Fruit fly (Drosophila melanogaster): ENCODE measurements around the gene CG2061.
A peak's percentile ranks its signal among the peaks of the same experiment; 100 is the strongest.

CG2061 gene

DNA sequence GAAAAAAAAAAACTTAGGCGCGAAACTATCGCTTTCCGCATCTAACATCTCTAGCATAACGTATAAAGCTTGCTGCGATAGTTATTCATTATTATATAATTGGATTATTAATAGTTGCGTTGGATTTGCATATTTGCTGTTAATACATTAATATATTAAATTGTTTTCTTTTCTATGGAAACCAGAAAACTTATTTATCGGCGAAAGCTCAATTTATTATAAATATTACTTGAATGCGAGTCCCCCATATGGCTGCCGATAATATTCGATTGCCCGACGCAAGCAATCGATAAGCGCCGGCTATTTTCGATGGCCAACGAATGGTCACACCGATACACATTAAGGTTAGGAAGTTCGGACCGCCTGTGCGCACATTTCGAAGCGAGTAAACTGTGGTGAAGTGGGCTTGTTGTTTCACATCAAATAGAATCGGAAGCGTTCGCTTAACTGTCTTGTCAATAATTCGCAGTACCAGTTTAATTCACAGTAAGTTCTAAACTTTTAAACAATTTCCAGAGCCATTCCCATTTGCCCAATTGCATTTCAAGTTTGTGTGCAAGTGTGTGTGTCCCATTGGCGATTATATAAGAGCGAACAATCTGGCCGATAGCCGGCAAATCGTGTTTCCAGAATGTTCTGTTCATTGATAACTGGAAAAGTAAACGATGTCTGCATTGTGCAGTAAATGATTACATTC, 16.0 kb downstream of the CG2061 start, which contains the start of gene Hsp60A (continued):
- TF ChIP-seq lola (GFP tag; optimal IDR thresholded peaks at IDR 0.05) (peak in 1 of 3 experiments; percentile 43), org-1 (GFP tag; optimal IDR thresholded peaks at IDR 0.05) (no peak), ranshi (GFP tag; IDR thresholded peaks at IDR 0.05) (no peak; the same call in 1 of the 2 replicates), dan (GFP tag; IDR thresholded peaks at IDR 0.05) (no peak), her (GFP tag; optimal IDR thresholded peaks at IDR 0.05) (no peak), lmd (GFP tag; IDR thresholded peaks at IDR 0.05) (peak; percentile 38; the same call in 1 of the 2 replicates), CG9817 (tag; optimal IDR thresholded peaks at IDR 0.05) (peak; percentile 56), Dll (GFP tag; IDR thresholded peaks at IDR 0.05; ENCODE audit: partially characterized antibody) (peak; percentile 91), Nf-YC (tag; optimal IDR thresholded peaks at IDR 0.05) (peak; percentile 53), CG13123 (GFP tag; optimal IDR thresholded peaks at IDR 0.05) (peak; percentile 26), chm (GFP tag; IDR thresholded peaks at IDR 0.05) (no peak; the same call in 1 of the 2 replicates), ash1 (GFP tag; optimal IDR thresholded peaks at IDR 0.05) (no peak), Hmr (GFP tag; optimal IDR thresholded peaks at IDR 0.05) (peak; percentile 52), ssp (GFP tag; IDR thresholded peaks at IDR 0.05) (peak; percentile 30; the same call in 1 of the 2 replicates), CG8478 (optimal IDR thresholded peaks at IDR 0.05) (no peak), CG4707 (GFP tag; optimal IDR thresholded peaks at IDR 0.05) (no peak), CG8388 (GFP tag; optimal IDR thresholded peaks at IDR 0.05) (peak; percentile 15), Hr78 (GFP tag; optimal IDR thresholded peaks at IDR 0.05) (no peak), dimm (GFP tag; IDR thresholded peaks at IDR 0.05) (no peak), scrt (GFP tag; optimal IDR thresholded peaks at IDR 0.05) (no peak), sug (tag; optimal IDR thresholded peaks at IDR 0.05) (peak; percentile 47), CG8924 (tag; optimal IDR thresholded peaks at IDR 0.05) (peak; percentile 33), CG10565 (GFP tag; optimal IDR thresholded peaks at IDR 0.05) (no peak), Dp (GFP tag; optimal IDR thresholded peaks at IDR 0.05) (peak; percentile 85), tin (GFP tag; optimal IDR thresholded peaks at IDR 0.05) (peak; percentile 68), pan (optimal IDR thresholded peaks at IDR 0.05) (no peak), pan (GFP tag; optimal IDR thresholded peaks at IDR 0.05 in 1 of 2, IDR thresholded peaks at IDR 0.05 in 1 of 2) (peak in 1 of 2 experiments; percentile 39), CG15269 (tag; optimal IDR thresholded peaks at IDR 0.05) (peak; percentile 59), trh (GFP tag; optimal IDR thresholded peaks at IDR 0.05) (no peak), CG6791 (GFP tag; IDR thresholded peaks at IDR 0.05; ENCODE audit: partially characterized antibody) (peak; percentile 78), chn (GFP tag; optimal IDR thresholded peaks at IDR 0.05) (peak; percentile 37), CG31388 (GFP tag; optimal IDR thresholded peaks at IDR 0.05) (peak; percentile 8), CG30403 (GFP tag; optimal IDR thresholded peaks at IDR 0.05) (peak; percentile 60), CG2120 (GFP tag; optimal IDR thresholded peaks at IDR 0.05) (peak; percentile 63), CG13775 (GFP tag; optimal IDR thresholded peaks at IDR 0.05) (peak; percentile 48), fu2 (GFP tag; optimal IDR thresholded peaks at IDR 0.05) (no peak), dpn (GFP tag; optimal IDR thresholded peaks at IDR 0.05) (peak; percentile 42 to 48), H15 (GFP tag; IDR thresholded peaks at IDR 0.05) (no peak), tgo (GFP tag; IDR thresholded peaks at IDR 0.05) (peak; percentile 42; the same call in 1 of the 3 replicates), bigmax (GFP tag; optimal IDR thresholded peaks at IDR 0.05) (peak; percentile 95), Sox100B (GFP tag; optimal IDR thresholded peaks at IDR 0.05) (no peak), lilli (GFP tag; optimal IDR thresholded peaks at IDR 0.05) (peak; percentile 71), prd (optimal IDR thresholded peaks at IDR 0.05) (no peak), prd (GFP tag; IDR thresholded peaks at IDR 0.05) (peak; percentile 54; the same call in 2 of the 3 replicates), CG3281 (GFP tag; optimal IDR thresholded peaks at IDR 0.05) (peak; percentile 33), CG10147 (GFP tag; optimal IDR thresholded peaks at IDR 0.05) (peak; percentile 54), sna (GFP tag; IDR thresholded peaks at IDR 0.05; ENCODE audit: partially characterized antibody) (peak; percentile 76; the same call in 1 of the 2 replicates), Fer2 (tag; optimal IDR thresholded peaks at IDR 0.05) (peak; percentile 7), Abd-B (GFP tag; optimal IDR thresholded peaks at IDR 0.05) (peak; percentile 63)

Measured in whole organism, embryonic.